Worm (Caenorhabditis elegans) whole organism, young adult: ENCODE results near the gene F46F5.15.

Source experiments
- B0261.1 ChIP-seq: sonication (generic microtip); optimal IDR thresholded peaks from 2 replicates; lab custom pipeline; 2016; ENCODE audit warnings: mild to moderate bottlenecking, missing genetic modification characterization, moderate library complexity, missing compliant biosample characterization
- F52B5.7 ChIP-seq: sonication (generic microtip); optimal IDR thresholded peaks from 2 replicates; lab custom pipeline; 2016; ENCODE audit warnings: mild to moderate bottlenecking, missing genetic modification characterization, missing compliant biosample characterization
- F55B11.4 ChIP-seq: sonication (generic microtip); optimal IDR thresholded peaks from 2 replicates; lab custom pipeline; 2016; ENCODE audit warnings: missing compliant biosample characterization, missing genetic modification characterization, borderline replicate concordance; ENCODE audit not compliant: insufficient read depth
- F57C9.4 ChIP-seq: sonication (generic microtip); optimal IDR thresholded peaks from 2 replicates; lab custom pipeline; 2017; ENCODE audit warnings: mild to moderate bottlenecking, missing genetic modification characterization, missing compliant biosample characterization
- K12H6.12 ChIP-seq: fragments of 200-800 bp; sonication (Bioruptor generic); optimal IDR thresholded peaks from 2 replicates; lab custom pipeline; 2018; ENCODE audit warnings: mild to moderate bottlenecking, missing genetic modification characterization, missing compliant biosample characterization
- Y53G8AR.9 ChIP-seq: fragments of 200-800 bp; sonication (Bioruptor generic); conservative IDR thresholded peaks from 2 replicates; pipeline ENCODE4 v1.3.6; 2022; ENCODE audit warnings: missing genetic modification reagents, missing genetic modification characterization, missing compliant biosample characterization
- Y56A3A.18 ChIP-seq: fragments of 200-800 bp; sonication (Bioruptor generic); IDR thresholded peaks from 2 replicates; pipeline ENCODE4 v1.3.6; 2022; ENCODE audit warnings: missing genetic modification reagents, missing genetic modification characterization, missing compliant biosample characterization
- akir-1 ChIP-seq: fragments of 200-800 bp; sonication (Bioruptor generic); optimal IDR thresholded peaks from 2 replicates; lab custom pipeline; 2018; ENCODE audit warnings: mild to moderate bottlenecking, missing genetic modification characterization, moderate library complexity, missing compliant biosample characterization
- aptf-2 ChIP-seq: fragments of 200-800 bp; sonication (Bioruptor generic); conservative IDR thresholded peaks from 2 replicates; pipeline ENCODE4 v1.3.6; 2022; ENCODE audit warnings: missing genetic modification reagents, missing genetic modification characterization, missing compliant biosample characterization
- atf-7 ChIP-seq: sonication (generic microtip); optimal IDR thresholded peaks from 2 replicates; lab custom pipeline; 2017; ENCODE audit warnings: mild to moderate bottlenecking, missing genetic modification characterization, missing compliant biosample characterization
- die-1 ChIP-seq: sonication (generic microtip); optimal IDR thresholded peaks from 2 replicates; lab custom pipeline; 2016; ENCODE audit warnings: missing genotype, mild to moderate bottlenecking, missing genetic modification characterization, missing compliant biosample characterization
- egrh-3 ChIP-seq: fragments of 200-800 bp; sonication (Bioruptor generic); IDR thresholded peaks from 2 replicates; pipeline ENCODE4 v1.3.6; 2022; ENCODE audit warnings: missing genetic modification reagents, missing genetic modification characterization, missing compliant biosample characterization
- ekl-4 ChIP-seq: fragments of 200-800 bp; sonication (Bioruptor generic); IDR thresholded peaks from 2 replicates; pipeline ENCODE4 v1.3.6; 2022; ENCODE audit warnings: missing genetic modification reagents, missing genetic modification characterization, missing compliant biosample characterization
- hmg-1.2 ChIP-seq: fragments of 200-800 bp; sonication (Bioruptor generic); IDR thresholded peaks from 2 replicates; pipeline ENCODE4 v1.3.6; 2022; ENCODE audit warnings: missing genetic modification reagents, missing genetic modification characterization, missing compliant biosample characterization
- hmg-20 ChIP-seq: fragments of 200-800 bp; sonication (Bioruptor generic); IDR thresholded peaks from 2 replicates; pipeline ENCODE4 v1.3.6; 2022; ENCODE audit warnings: missing genetic modification reagents, missing genetic modification characterization, missing compliant biosample characterization
- hrde-1 ChIP-seq: sonication (generic microtip); optimal IDR thresholded peaks from 2 replicates; lab custom pipeline; 2016; ENCODE audit warnings: missing genetic modification characterization, mild to moderate bottlenecking, missing compliant biosample characterization, moderate library complexity, missing genotype, missing genetic modification reagents, borderline replicate concordance
- lag-1 ChIP-seq: fragments of 200-800 bp; sonication (Bioruptor generic); IDR thresholded peaks from 2 replicates; pipeline ENCODE4 v1.3.6; 2022; ENCODE audit warnings: missing genetic modification reagents, missing genetic modification characterization, missing compliant biosample characterization
- let-607 ChIP-seq, 2 experiments: fragments of 200-800 bp in 1 of 2; sonication (Bioruptor generic) in 1 of 2; sonication (generic microtip) in 1 of 2; optimal IDR thresholded peaks; 2 replicates each; lab custom pipeline; 2016 to 2018; ENCODE audit warnings: mild to moderate bottlenecking in 2 of 2, missing compliant biosample characterization in 2 of 2, missing genetic modification characterization in 2 of 2, moderate library complexity in 2 of 2, missing genotype in 1 of 2
- lin-26 ChIP-seq: fragments of 200-800 bp; sonication (Bioruptor generic); IDR thresholded peaks from 2 replicates; pipeline ENCODE4 v1.3.6; 2022; ENCODE audit warnings: missing genetic modification reagents, missing genetic modification characterization, missing compliant biosample characterization
- mcd-1 ChIP-seq: fragments of 200-800 bp; sonication (Bioruptor generic); IDR thresholded peaks from 2 replicates; pipeline ENCODE4 v1.3.6; 2022; ENCODE audit warnings: missing genetic modification reagents, missing genetic modification characterization, missing compliant biosample characterization
- mel-28 ChIP-seq: sonication (generic microtip); optimal IDR thresholded peaks from 2 replicates; lab custom pipeline; 2016; ENCODE audit warnings: borderline replicate concordance, mild to moderate bottlenecking, missing genetic modification characterization, missing compliant biosample characterization
- nfya-1 ChIP-seq: sonication (generic microtip); optimal IDR thresholded peaks from 2 replicates; lab custom pipeline; 2017; ENCODE audit warnings: antibody characterized with exemption, missing compliant biosample characterization, missing genetic modification characterization, borderline replicate concordance; ENCODE audit not compliant: insufficient read depth
- nhr-27 ChIP-seq: fragments of 200-800 bp; sonication (Bioruptor generic); optimal IDR thresholded peaks from 2 replicates; lab custom pipeline; 2018; ENCODE audit warnings: mild to moderate bottlenecking, missing genetic modification characterization, moderate library complexity, missing compliant biosample characterization
- rec-8 ChIP-seq, 2 experiments: sonication (generic microtip); optimal IDR thresholded peaks; 2 replicates each; lab custom pipeline; 2016; ENCODE audit warnings: mild to moderate bottlenecking in 2 of 2, missing genetic modification characterization in 2 of 2, missing genetic modification reagents in 2 of 2, missing genotype in 2 of 2, missing biosample characterization in 1 of 2, missing compliant biosample characterization in 1 of 2, moderate library complexity in 1 of 2
- unc-62 ChIP-seq: fragments of 150-350 bp; optimal IDR thresholded peaks from 2 replicates; lab custom pipeline; 2014; ENCODE audit warnings: missing biosample characterization, missing genetic modification reagents, missing genetic modification characterization
- zfh-2 ChIP-seq: fragments of 200-800 bp; sonication (Bioruptor generic); conservative IDR thresholded peaks from 2 replicates; pipeline ENCODE4 v1.3.6; 2022; ENCODE audit warnings: missing genetic modification reagents, missing genetic modification characterization, missing compliant biosample characterization
- ztf-28 ChIP-seq: fragments of 200-800 bp; sonication (Bioruptor generic); IDR thresholded peaks from 2 replicates; pipeline ENCODE4 v1.3.6; 2022; ENCODE audit warnings: missing genetic modification reagents, missing genetic modification characterization, missing compliant biosample characterization

F46F5.15 gene

DNA sequence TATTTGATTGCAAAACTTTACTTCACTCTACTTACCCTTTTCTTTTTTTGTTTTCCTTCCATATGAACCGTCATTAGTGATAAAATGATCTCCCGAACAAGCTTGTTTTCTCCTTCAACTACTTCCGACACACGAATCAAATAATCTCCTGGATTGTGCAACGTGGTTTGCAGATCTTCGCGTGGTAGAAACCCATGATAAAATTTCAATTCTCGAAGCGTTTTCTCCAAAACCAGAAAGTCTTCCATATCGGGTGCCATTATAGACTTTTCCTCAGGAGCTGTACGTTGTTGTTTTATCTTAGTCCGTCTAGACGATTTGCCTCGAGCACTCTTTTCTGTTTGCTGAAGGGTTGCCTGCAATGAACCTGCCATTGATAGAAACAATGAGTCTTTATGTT is 9.2 kb downstream of the F46F5.15 start:
- TF ChIP-seq atf-7 (tag; lab: Kevin White, UChicago) (no peak), K12H6.12 (tag; lab: Kevin White, UChicago) (no peak), lag-1 (GFP tag; lab: Robert Waterston, UW) (no peak), let-607 (tag; optimal IDR thresholded peaks at IDR 0.05; lab: Kevin White, UChicago) (no peak), B0261.1 (no peak), nhr-27 (no peak), hmg-20 (GFP tag; lab: Robert Waterston, UW) (no peak), hrde-1 (tag; lab: Kevin White, UChicago) (no peak), aptf-2 (GFP tag; lab: Robert Waterston, UW) (no peak), mcd-1 (GFP tag; lab: Robert Waterston, UW) (no peak), F55B11.4 (tag; lab: Kevin White, UChicago) (no peak)

DNA sequence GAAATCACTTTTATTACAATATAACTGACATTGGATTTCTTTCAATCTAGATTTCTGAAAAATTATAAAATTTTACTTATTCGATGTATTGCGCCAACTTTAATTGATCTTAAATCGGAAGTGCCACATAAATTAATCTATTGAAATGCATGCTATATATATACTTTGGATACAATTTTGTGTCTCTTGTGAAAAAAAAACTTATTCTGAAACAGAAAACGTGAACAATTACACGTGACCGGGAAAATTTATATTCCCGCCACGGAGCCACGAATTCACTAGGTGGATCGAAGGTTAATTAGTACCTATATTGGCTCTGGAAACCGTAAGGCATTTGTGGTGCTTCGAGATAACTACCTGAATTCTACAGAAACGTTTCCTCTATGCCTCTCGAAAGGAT is 11.5 kb downstream of the F46F5.15 start, which contains the start of gene F46F5.14:
Gene F46F5.14 (plus strand): TSS at position 301 of the 400 bp plus-strand sequence.
- TF ChIP-seq ekl-4 (GFP tag; lab: Robert Waterston, UW): no peak
- no peak for TF ChIP-seq nhr-27
- TF ChIP-seq akir-1 (GFP tag; lab: Kevin White, UChicago): no peak
- TF ChIP-seq, all 124 proteins: peak for 0

DNA sequence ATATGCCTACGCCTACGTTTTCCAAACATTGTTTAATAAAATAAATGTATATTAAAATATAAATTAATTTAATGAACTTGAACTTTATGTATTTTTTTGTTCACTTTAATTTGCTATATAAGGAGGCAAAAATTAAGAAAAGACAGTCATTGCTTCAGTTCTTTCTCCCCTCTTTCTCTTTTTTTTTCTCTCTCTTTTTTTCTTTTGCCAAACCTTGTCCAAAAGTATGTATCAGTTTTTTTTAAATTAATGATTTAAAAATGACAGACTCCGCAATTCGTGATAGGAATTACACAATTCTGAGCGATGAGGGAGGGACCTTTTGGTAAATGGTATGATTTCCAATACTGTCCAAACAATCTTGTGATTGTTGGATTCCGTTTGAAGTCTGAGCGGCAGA is 14.8 kb downstream of the F46F5.15 start, which contains the start of gene F46F5.13:
Gene F46F5.13 (plus strand): TSS at position 301 of the 400 bp plus-strand sequence.
- TF ChIP-seq egrh-3 (GFP tag; lab: Robert Waterston, UW) (no peak), lin-26 (no peak), F57C9.4 (tag; lab: Kevin White, UChicago) (no peak), Y56A3A.18 (GFP tag; lab: Robert Waterston, UW) (no peak)

DNA sequence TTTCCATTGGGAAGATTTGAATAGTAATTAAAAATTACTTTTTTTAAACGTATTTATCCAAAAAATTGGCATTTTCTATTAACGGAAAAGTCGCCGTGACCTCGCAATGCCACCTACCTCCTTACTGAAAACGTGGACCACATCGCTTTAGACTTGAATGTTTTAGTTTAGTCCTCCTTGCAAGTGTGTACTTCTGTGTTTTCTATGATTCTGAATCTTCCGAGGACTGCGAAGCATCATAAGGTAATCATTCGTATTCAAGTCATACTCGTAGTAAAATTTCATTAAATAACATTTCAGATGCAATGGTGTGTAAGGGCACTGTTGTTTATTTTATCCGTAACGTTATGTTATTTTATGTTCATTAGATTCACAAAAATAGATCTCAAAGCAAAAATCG is 20.2 kb downstream of the F46F5.15 start, which contains the start of gene F46F5.11:
Gene F46F5.11 (plus strand): TSS at position 301 of the 400 bp plus-strand sequence.
- TF ChIP-seq unc-62 (GFP tag; lab: Kevin White, UChicago) (no peak), Y53G8AR.9 (GFP tag; lab: Robert Waterston, UW) (no peak), ztf-28 (no peak), hmg-1.2 (GFP tag; lab: Robert Waterston, UW) (no peak), mel-28 (tag; lab: Kevin White, UChicago) (no peak)

DNA sequence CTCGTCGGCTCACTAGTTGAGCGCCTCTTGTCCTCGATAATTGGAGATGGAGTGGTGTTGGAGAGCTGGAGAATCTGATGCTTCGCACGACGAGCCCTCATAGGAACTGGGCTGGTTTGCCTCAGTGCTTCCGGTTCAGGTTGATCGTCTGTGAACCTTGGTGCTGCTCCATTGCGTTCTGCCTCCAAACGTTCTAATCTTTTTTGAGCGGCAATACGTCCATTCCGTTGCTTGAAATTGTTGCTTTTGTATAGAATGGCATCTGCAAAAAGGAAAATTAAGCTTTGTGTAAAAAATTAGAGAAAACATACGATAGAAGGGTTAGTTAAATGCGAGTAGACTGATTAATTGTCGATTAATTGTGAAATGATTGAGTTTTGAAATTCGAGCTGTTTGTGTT is 24.7 kb downstream of the F46F5.15 start, which contains the start of gene F46F5.5:
Gene F46F5.5 (minus strand): TSS at position 101 of the 400 bp plus-strand sequence.
- no peak for TF ChIP-seq rec-8 (tag; optimal IDR thresholded peaks at IDR 0.05; lab: Kevin White, UChicago)
- no peak for TF ChIP-seq hmg-1.2 (GFP tag; lab: Robert Waterston, UW)
- TF ChIP-seq F52B5.7: no peak
- TF ChIP-seq zfh-2 (GFP tag; lab: Robert Waterston, UW): peak; percentile 66; the same call in 1 of the 2 replicates
- TF ChIP-seq hrde-1 (tag; lab: Kevin White, UChicago): no peak

DNA sequence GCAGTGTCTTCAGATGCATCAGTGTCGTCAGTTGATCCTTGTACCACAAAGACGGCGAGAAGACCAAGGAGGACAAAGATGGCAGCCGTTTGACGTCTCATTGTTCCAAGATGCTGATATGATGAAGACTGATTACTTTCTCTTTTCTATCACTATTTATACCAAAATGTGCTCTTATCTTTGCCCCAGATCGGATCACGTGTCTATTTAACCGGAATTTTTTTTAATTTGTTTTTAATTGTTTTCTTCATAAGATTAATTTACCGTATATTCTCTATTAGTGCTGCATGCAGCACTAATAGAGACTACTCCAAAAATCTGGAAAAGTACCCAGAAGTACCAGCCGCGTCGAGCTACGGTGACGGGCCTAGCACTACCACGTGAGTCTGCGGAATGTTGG is 26.5 kb downstream of the F46F5.15 start, which contains the start of gene msrp-3:
Gene msrp-3 (minus strand): TSS at position 101 of the 400 bp plus-strand sequence.
- no peak for TF ChIP-seq die-1 (tag; lab: Kevin White, UChicago)
- no peak for TF ChIP-seq nfya-1
